Fruit fly (Drosophila melanogaster) whole organism, wandering third instar larva: ENCODE data around the gene CG1354.

ENCODE experiments used
- Abd-B ChIP-seq: fragments of >200 bp; optimal IDR thresholded peaks from 2 replicates; lab custom pipeline; 2017; ENCODE audit warnings: missing biosample characterization, missing genetic modification characterization
- CG32264 ChIP-seq: fragments of 200-800 bp; sonication (Bioruptor generic); optimal IDR thresholded peaks from 2 replicates; lab custom pipeline; 2016; ENCODE audit warnings: missing biosample characterization, missing genetic modification characterization
- HLH106 ChIP-seq: fragments of 200-800 bp; optimal IDR thresholded peaks from 3 replicates; lab custom pipeline; 2019; ENCODE audit warnings: missing biosample characterization, mild to moderate bottlenecking, missing genetic modification characterization, moderate library complexity
- Hnf4 ChIP-seq: fragments of 200-800 bp; sonication (Bioruptor generic); optimal IDR thresholded peaks from 2 replicates; lab custom pipeline; 2016; ENCODE audit warnings: missing biosample characterization, mild to moderate bottlenecking, missing genetic modification characterization
- Mio ChIP-seq: sonication (Bioruptor generic); optimal IDR thresholded peaks from 2 replicates; lab custom pipeline; 2016; ENCODE audit warnings: missing biosample characterization, missing genetic modification characterization
- Myc ChIP-seq: fragments of >200 bp; optimal IDR thresholded peaks from 2 replicates; lab custom pipeline; 2017
- Rel ChIP-seq, 2 experiments: fragments of 200-800 bp; sonication (Bioruptor generic) in 1 of 2; optimal IDR thresholded peaks; 2 replicates in 1 of 2; 3 replicates in 1 of 2; lab custom pipeline; 2016 to 2019; ENCODE audit warnings: mild to moderate bottlenecking in 2 of 2, missing biosample characterization in 2 of 2, missing genetic modification characterization in 2 of 2, moderate library complexity in 1 of 2
- Vsx2 ChIP-seq: fragments of 200-300, 225-300 bp; sonication (Bioruptor generic); optimal IDR thresholded peaks from 2 replicates; lab custom pipeline; 2018; ENCODE audit warnings: missing biosample characterization, missing genetic modification characterization; ENCODE audit not compliant: partially characterized antibody
- dsf ChIP-seq: sonication (Bioruptor generic); optimal IDR thresholded peaks from 2 replicates; lab custom pipeline; 2016; ENCODE audit warnings: missing biosample characterization, missing genetic modification characterization, borderline replicate concordance
- fru ChIP-seq: fragments of 200-800 bp; sonication (Bioruptor generic); optimal IDR thresholded peaks from 3 replicates; lab custom pipeline; 2016; ENCODE audit warnings: missing biosample characterization, mild to moderate bottlenecking, missing genetic modification characterization
- jim ChIP-seq: fragments of 175-275, 200-325 bp; sonication (Bioruptor generic); optimal IDR thresholded peaks from 2 replicates; lab custom pipeline; 2016; ENCODE audit warnings: missing biosample characterization, mild to moderate bottlenecking, missing genetic modification characterization
- lola ChIP-seq: fragments of >200 bp; optimal IDR thresholded peaks from 2 replicates; lab custom pipeline; 2017; ENCODE audit warnings: missing biosample characterization, missing genetic modification characterization
- pan ChIP-seq: fragments of >200 bp; optimal IDR thresholded peaks from 2 replicates; lab custom pipeline; 2017

dm6 chrX:9731515-9731914 is 47.0 kb upstream of the CG1354 start:
- TF ChIP-seq pan (lab: Kevin White, UChicago) (no peak), Myc (lab: Kevin White, UChicago) (no peak), jim (GFP tag; lab: Kevin White, UChicago) (no peak), Hnf4 (no peak), lola (no peak), Abd-B (GFP tag; lab: Kevin White, UChicago) (no peak), Rel (GFP tag; optimal IDR thresholded peaks at IDR 0.05; lab: Kevin White, UChicago) (no peak), Rel (tag; optimal IDR thresholded peaks at IDR 0.05; lab: Kevin White, UChicago) (no peak), CG32264 (GFP tag; lab: Kevin White, UChicago) (no peak), dsf (GFP tag; lab: Kevin White, UChicago) (no peak), fru (GFP tag; lab: Kevin White, UChicago) (no peak), Mio (GFP tag; lab: Kevin White, UChicago) (no peak), Vsx2 (GFP tag; lab: Kevin White, UChicago) (no peak), HLH106 (tag; lab: Kevin White, UChicago) (no peak)
